Worm (Caenorhabditis elegans) whole organism, mixed stage, embryonic: ENCODE data around the gene K11H3.8.

Experiments used
- blmp-1 ChIP-seq: fragments of 150-350 bp; optimal IDR thresholded peaks from 2 replicates; lab custom pipeline; 2014; ENCODE audit warnings: missing biosample characterization, missing genetic modification characterization
- ceh-83 ChIP-seq: fragments of 200-800 bp; sonication (Bioruptor generic); optimal IDR thresholded peaks from 2 replicates; lab custom pipeline; 2018; ENCODE audit warnings: mild to moderate bottlenecking, missing genetic modification characterization, missing compliant biosample characterization
- nhr-237 ChIP-seq: fragments of 150-350 bp; optimal IDR thresholded peaks from 2 replicates; lab custom pipeline; 2014; ENCODE audit warnings: missing biosample characterization, missing genetic modification characterization
- sem-2 ChIP-seq: fragments of 200-800 bp; sonication (Bioruptor generic); optimal IDR thresholded peaks from 2 replicates; lab custom pipeline; 2018; ENCODE audit warnings: mild to moderate bottlenecking, missing genetic modification characterization, missing compliant biosample characterization
- ztf-11 ChIP-seq: fragments of 150-350 bp; optimal IDR thresholded peaks from 2 replicates; lab custom pipeline; 2014; ENCODE audit warnings: missing biosample characterization, missing genetic modification characterization

- TF ChIP-seq blmp-1 (no peak), ceh-83 (GFP tag; lab: Kevin White, UChicago) (no peak), sem-2 (GFP tag; lab: Kevin White, UChicago) (no peak), nhr-237 (tag; lab: Kevin White, UChicago) (no peak), ztf-11 (tag; lab: Kevin White, UChicago) (no peak)
Observed at ce11 chrIII:9825073-9825828, 9.7 kb upstream of the K11H3.8 start, which contains the start of gene ZK632.9.
